Worm (Caenorhabditis elegans): ENCODE data around the gene mcm-10.

- TF ChIP-seq lsy-2 (tag; optimal IDR thresholded peaks at IDR 0.05) (no peak), lin-13 (GFP tag; optimal IDR thresholded peaks at IDR 0.05) (no peak), dpl-1 (GFP tag; optimal IDR thresholded peaks at IDR 0.05) (no peak)
These were observed 38.6 kb upstream of the mcm-10 start, which contains the start of gene Y47D3A.21 for ce11 chrIII:11278817-11279216.

Data from whole organism, L1 larva.